Worm (Caenorhabditis elegans) whole organism, L1 larva: ENCODE data around the gene pal-1.

ENCODE experiments used
- blmp-1 ChIP-seq: fragments of 150-350 bp; optimal IDR thresholded peaks from 2 replicates; lab custom pipeline; 2014; ENCODE audit warnings: missing biosample characterization, missing genetic modification characterization
- efl-1 ChIP-seq, 4 experiments: fragments of 150-350 bp; optimal IDR thresholded peaks in 3 of 4; peaks in 1 of 4; 1 replicate in 1 of 4; 2 replicates in 3 of 4; lab custom pipeline; 2014; ENCODE audit warnings: missing biosample characterization in 2 of 4, missing genetic modification characterization in 2 of 4, missing genetic modification reagents in 2 of 4
- fos-1 ChIP-seq: fragments of 150-350 bp; optimal IDR thresholded peaks from 2 replicates; lab custom pipeline; 2014; ENCODE audit warnings: missing biosample characterization, missing genetic modification characterization
- isw-1 ChIP-seq: fragments of 200-800 bp; sonication (Bioruptor generic); IDR thresholded peaks from 2 replicates; pipeline ENCODE4 v1.3.6; 2022; ENCODE audit warnings: missing genetic modification characterization, missing compliant biosample characterization
- tbx-2 ChIP-seq: sonication (generic microtip); optimal IDR thresholded peaks from 2 replicates; lab custom pipeline; 2016; ENCODE audit warnings: missing genetic modification characterization, missing compliant biosample characterization

- TF ChIP-seq efl-1 (optimal IDR thresholded peaks at IDR 0.05; lab: Kevin White, UChicago), result peak; percentile 20 to 65
- TF ChIP-seq efl-1 (GFP tag; optimal IDR thresholded peaks at IDR 0.05 in 1 of 2; lab: Kevin White, UChicago), result peak; percentile 76 to 96
- TF ChIP-seq isw-1 (GFP tag; lab: Robert Waterston, UW), result no peak
- TF ChIP-seq tbx-2 (tag; lab: Kevin White, UChicago), result no peak
- no peak for TF ChIP-seq blmp-1
- TF ChIP-seq fos-1 (tag; lab: Kevin White, UChicago), result no peak
Measured at ce11 chrIII:4850139-4850538, 40.8 kb upstream of the pal-1 start, which contains the start of gene F26A1.1.
